Fruit fly (Drosophila melanogaster) whole organism, pupa: ENCODE results near the gene Mo25.

Experiments
- CG10348 ChIP-seq: fragments of 200-800 bp; sonication (Bioruptor generic); IDR thresholded peaks from 2 replicates; pipeline ENCODE4 v1.3.6; 2022; ENCODE audit warnings: missing biosample characterization, missing genetic modification characterization
- CG12605 ChIP-seq: fragments of 200-800 bp; sonication (Bioruptor generic); IDR thresholded peaks from 2 replicates; pipeline ENCODE4 v1.3.6; 2022; ENCODE audit warnings: missing biosample characterization, missing genetic modification characterization
- CG13204 ChIP-seq: fragments of 200-800 bp; sonication (Bioruptor generic); optimal IDR thresholded peaks from 2 replicates; lab custom pipeline; 2018; ENCODE audit warnings: missing biosample characterization, mild to moderate bottlenecking, missing genetic modification characterization, moderate library complexity
- CG14655 ChIP-seq: fragments of 200-800 bp; sonication (Bioruptor generic); optimal IDR thresholded peaks from 3 replicates; lab custom pipeline; 2017; ENCODE audit warnings: mild to moderate bottlenecking, missing biosample characterization, missing genetic modification reagents, missing genetic modification characterization
- CG15710 ChIP-seq: fragments of 200-800 bp; sonication (Bioruptor generic); optimal IDR thresholded peaks from 2 replicates; lab custom pipeline; 2018; ENCODE audit warnings: missing biosample characterization, mild to moderate bottlenecking, missing genetic modification characterization, moderate library complexity
- CG17806 ChIP-seq: fragments of 200-800 bp; sonication (Bioruptor generic); optimal IDR thresholded peaks from 2 replicates; lab custom pipeline; 2018; ENCODE audit warnings: missing biosample characterization, mild to moderate bottlenecking, missing genetic modification characterization, moderate library complexity
- CG32121 ChIP-seq: fragments of 200-800 bp; sonication (Bioruptor generic); IDR thresholded peaks from 2 replicates; pipeline ENCODE4 v1.3.6; 2022; ENCODE audit warnings: missing biosample characterization, missing genetic modification characterization
- CG34367 ChIP-seq: fragments of 200-800 bp; sonication (Bioruptor generic); optimal IDR thresholded peaks from 2 replicates; lab custom pipeline; 2018; ENCODE audit warnings: missing biosample characterization, mild to moderate bottlenecking, missing genetic modification characterization
- CG4496 ChIP-seq: fragments of 200-800 bp; sonication (Bioruptor generic); IDR thresholded peaks from 3 replicates; pipeline ENCODE4 v1.3.6; 2022; ENCODE audit warnings: missing biosample characterization, missing genetic modification characterization
- CG8159 ChIP-seq: fragments of 200-800 bp; sonication (Bioruptor generic); optimal IDR thresholded peaks from 3 replicates; lab custom pipeline; 2018; ENCODE audit warnings: missing biosample characterization, mild to moderate bottlenecking, missing genetic modification characterization, moderate library complexity
- CG8301 ChIP-seq: fragments of 200-800 bp; sonication (Bioruptor generic); optimal IDR thresholded peaks from 2 replicates; lab custom pipeline; 2018; ENCODE audit warnings: missing biosample characterization, mild to moderate bottlenecking, missing genetic modification characterization
- CG9948 ChIP-seq: fragments of 200-800 bp; sonication (Bioruptor generic); optimal IDR thresholded peaks from 2 replicates; lab custom pipeline; 2018; ENCODE audit warnings: missing biosample characterization, mild to moderate bottlenecking, missing genetic modification characterization, moderate library complexity
- D1 ChIP-seq: fragments of 200-800 bp; sonication (Bioruptor generic); optimal IDR thresholded peaks from 2 replicates; lab custom pipeline; 2018; ENCODE audit warnings: missing biosample characterization, mild to moderate bottlenecking, missing genetic modification characterization, moderate library complexity
- EcR ChIP-seq: fragments of 200-800 bp; sonication (Bioruptor generic); optimal IDR thresholded peaks from 3 replicates; lab custom pipeline; 2019; ENCODE audit warnings: missing biosample characterization, missing genetic modification characterization, mild to moderate bottlenecking, moderate library complexity, missing genetic modification reagents
- Ets98B ChIP-seq: fragments of 200-800 bp; sonication (Bioruptor generic); IDR thresholded peaks from 2 replicates; pipeline ENCODE4 v1.3.6; 2022; ENCODE audit warnings: missing biosample characterization, missing genetic modification characterization
- Pif1A ChIP-seq: fragments of 200-800 bp; sonication (Bioruptor generic); optimal IDR thresholded peaks from 3 replicates; lab custom pipeline; 2016; ENCODE audit warnings: missing biosample characterization, missing genetic modification characterization
- Pif1B ChIP-seq: fragments of 200-800 bp; sonication (Bioruptor generic); optimal IDR thresholded peaks from 3 replicates; lab custom pipeline; 2016; ENCODE audit warnings: missing biosample characterization, missing genetic modification characterization
- Snoo ChIP-seq: fragments of 200-800 bp; sonication (Bioruptor generic); optimal IDR thresholded peaks from 3 replicates; lab custom pipeline; 2017; ENCODE audit warnings: missing biosample characterization, mild to moderate bottlenecking, missing genetic modification characterization, inconsistent platforms
- fd96Ca ChIP-seq: fragments of 200-800 bp; sonication (Bioruptor generic); IDR thresholded peaks from 3 replicates; pipeline ENCODE4 v1.3.6; 2022; ENCODE audit warnings: missing biosample characterization, missing genetic modification characterization
- gl ChIP-seq: fragments of 200-800 bp; sonication (Bioruptor generic); optimal IDR thresholded peaks from 2 replicates; lab custom pipeline; 2018; ENCODE audit warnings: missing biosample characterization, mild to moderate bottlenecking, missing genetic modification characterization
- rn ChIP-seq: fragments of 200-800 bp; sonication (Bioruptor generic); IDR thresholded peaks from 2 replicates; pipeline ENCODE4 v1.3.6; 2022; ENCODE audit warnings: missing biosample characterization, missing genetic modification characterization

Gene Mo25

DNA sequence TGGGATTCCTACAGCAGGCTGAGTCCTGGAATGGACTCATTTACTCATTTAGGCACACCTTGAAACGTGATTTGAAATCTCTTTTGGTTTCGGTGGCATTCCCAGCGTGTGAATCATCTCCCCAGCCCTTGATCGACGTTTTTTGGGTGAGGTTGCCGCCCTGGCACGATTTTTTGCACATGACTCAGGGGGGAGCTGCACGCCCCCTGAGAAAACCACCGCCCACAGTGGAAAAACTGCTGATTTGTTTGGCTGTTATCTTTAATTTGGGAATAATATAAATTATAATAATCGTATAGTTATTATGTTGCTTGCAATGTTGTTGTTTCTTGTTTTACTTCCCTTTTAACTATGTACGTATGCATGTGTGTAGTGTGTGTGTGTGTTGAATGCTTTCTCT lies 2.3 kb downstream of the Mo25 start:
- TF ChIP-seq fd96Ca (GFP tag; lab: Robert Waterston, UW) (peak; percentile 21; the same call in 1 of the 3 replicates), Snoo (no peak), EcR (GFP tag; lab: Kevin White, UChicago) (peak; percentile 75)
- TF ChIP-seq, all 21 proteins: peak for 2

DNA sequence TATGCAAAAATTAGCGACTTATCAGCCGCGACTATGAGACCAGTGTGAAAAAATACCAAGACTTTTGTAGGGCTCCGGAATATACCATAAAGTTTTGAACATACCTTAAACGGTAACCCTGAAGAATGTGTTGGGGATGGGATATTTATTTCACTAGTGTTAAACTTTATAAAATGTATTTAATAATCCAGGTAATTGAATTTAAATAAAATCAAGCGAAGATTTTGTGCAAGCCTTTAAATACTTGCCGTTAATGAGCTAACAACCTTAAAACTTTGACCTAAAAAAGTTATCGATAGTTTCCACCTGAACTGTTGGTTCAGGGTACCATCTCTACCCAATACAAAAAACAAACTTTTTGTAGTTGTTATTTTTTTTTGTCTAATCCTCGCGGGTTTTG lies 3.1 kb downstream of the Mo25 start, which contains the start of gene CG4101:
TSS of gene CG4101 (plus strand) at position 335 of the 400 bp plus-strand sequence.
- peak; percentile 56 for TF ChIP-seq Pif1B (GFP tag; lab: Kevin White, UChicago)
- peak; percentile 74 for TF ChIP-seq fd96Ca (GFP tag; lab: Robert Waterston, UW)
- TF ChIP-seq CG8159, result peak; percentile 69
- TF ChIP-seq D1 (tag; lab: Kevin White, UChicago), result no peak
- no peak; the same call in none of the 2 replicates for TF ChIP-seq rn (GFP tag; lab: Robert Waterston, UW)
- TF ChIP-seq CG8301 (tag; lab: Kevin White, UChicago), result peak; percentile 60
- peak; percentile 79 for TF ChIP-seq CG15710 (tag; lab: Kevin White, UChicago)
- TF ChIP-seq CG17806, result peak; percentile 69
- peak; percentile 59 for TF ChIP-seq CG34367
- no peak for TF ChIP-seq CG12605 (GFP tag; lab: Robert Waterston, UW)
- no peak for TF ChIP-seq CG13204
- TF ChIP-seq CG10348 (GFP tag; lab: Robert Waterston, UW), result 0 out of 2 replicates have a peak, but pooled peaks have one; percentile 52
- peak; percentile 80 for TF ChIP-seq CG4496 (GFP tag; lab: Robert Waterston, UW)
- peak; percentile 50 for TF ChIP-seq CG9948 (tag; lab: Kevin White, UChicago)
- peak; percentile 76; the same call in 1 of the 2 replicates for TF ChIP-seq CG32121
- no peak for TF ChIP-seq EcR (GFP tag; lab: Kevin White, UChicago)
- peak; percentile 70 for TF ChIP-seq Snoo
- TF ChIP-seq Pif1A (GFP tag; lab: Kevin White, UChicago), result peak; percentile 71
- TF ChIP-seq Ets98B (GFP tag; lab: Robert Waterston, UW), result peak; percentile 79
- TF ChIP-seq CG14655 (GFP tag; lab: Kevin White, UChicago), result peak; percentile 64
- TF ChIP-seq gl (tag; lab: Kevin White, UChicago), result peak; percentile 45

- TF ChIP-seq D1 (tag; lab: Kevin White, UChicago) (no peak), gl (tag; lab: Kevin White, UChicago) (no peak), CG17806 (no peak), CG15710 (tag; lab: Kevin White, UChicago) (no peak), Snoo (no peak), CG9948 (tag; lab: Kevin White, UChicago) (no peak), CG14655 (GFP tag; lab: Kevin White, UChicago) (no peak), CG8159 (no peak), CG13204 (no peak), CG12605 (GFP tag; lab: Robert Waterston, UW) (no peak), CG32121 (no peak), Pif1B (GFP tag; lab: Kevin White, UChicago) (no peak), Pif1A (GFP tag; lab: Kevin White, UChicago) (no peak), fd96Ca (GFP tag; lab: Robert Waterston, UW) (no peak), rn (GFP tag; lab: Robert Waterston, UW) (no peak), CG8301 (tag; lab: Kevin White, UChicago) (no peak)
Measured at dm6 chr3L:16610201-16610600, 5.1 kb downstream of the Mo25 start, which contains the start of gene Prosbeta6. Gene Prosbeta6, minus strand, starts transcription at chr3L:16610418.

dm6 chr3L:16609120-16609519 lies 6.2 kb downstream of the Mo25 start, which contains the start of gene CG4098:
Gene CG4098, minus strand, starts transcription at chr3L:16609347.
- peak; percentile 47 for TF ChIP-seq Pif1A (GFP tag; lab: Kevin White, UChicago)
- TF ChIP-seq CG9948 (tag; lab: Kevin White, UChicago), result no peak
- TF ChIP-seq fd96Ca (GFP tag; lab: Robert Waterston, UW), result peak; percentile 83
- TF ChIP-seq CG8301 (tag; lab: Kevin White, UChicago), result peak; percentile 14
- TF ChIP-seq CG15710 (tag; lab: Kevin White, UChicago), result peak; percentile 47
- TF ChIP-seq CG17806, result peak; percentile 42
- TF ChIP-seq Snoo, result peak; percentile 37
- peak; percentile 20 for TF ChIP-seq Pif1B (GFP tag; lab: Kevin White, UChicago)
- TF ChIP-seq CG8159, result peak; percentile 30
- peak; percentile 67 for TF ChIP-seq CG12605 (GFP tag; lab: Robert Waterston, UW)
- no peak for TF ChIP-seq CG10348 (GFP tag; lab: Robert Waterston, UW)
- no peak for TF ChIP-seq D1 (tag; lab: Kevin White, UChicago)
- peak; percentile 84 for TF ChIP-seq CG4496 (GFP tag; lab: Robert Waterston, UW)
- TF ChIP-seq Ets98B (GFP tag; lab: Robert Waterston, UW), result peak; percentile 83
- no peak for TF ChIP-seq EcR (GFP tag; lab: Kevin White, UChicago)
- peak; percentile 55; the same call in 1 of the 2 replicates for TF ChIP-seq rn (GFP tag; lab: Robert Waterston, UW)
- TF ChIP-seq CG13204, result no peak
- TF ChIP-seq gl (tag; lab: Kevin White, UChicago), result no peak
- peak; percentile 27 for TF ChIP-seq CG14655 (GFP tag; lab: Kevin White, UChicago)
- peak; percentile 34 for TF ChIP-seq CG34367
- peak; percentile 71 for TF ChIP-seq CG32121

DNA sequence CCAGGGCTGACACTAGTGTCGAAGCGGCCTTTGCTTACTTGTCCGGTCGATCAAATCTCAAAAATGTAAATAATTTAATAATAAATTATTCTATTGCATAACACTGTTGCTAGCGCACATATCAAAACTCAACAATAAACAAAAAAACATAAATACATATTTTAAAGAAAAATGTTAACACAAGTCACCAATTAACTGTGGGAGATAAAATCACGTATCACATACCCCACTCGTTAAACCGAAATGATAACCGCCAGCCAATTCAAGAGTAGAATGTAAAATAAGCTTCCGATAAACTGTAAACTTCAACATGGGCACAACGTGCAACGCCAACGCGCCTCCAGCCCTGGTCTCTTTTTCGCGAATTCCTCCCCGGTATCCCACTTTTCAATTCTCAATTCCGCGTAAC lies 12.5 kb downstream of the Mo25 start, which contains the start of gene Arts:
TSS of gene Arts (plus strand) at position 116 of the 409 bp plus-strand sequence.
- TF ChIP-seq Pif1B (GFP tag; lab: Kevin White, UChicago), result no peak
- no peak for TF ChIP-seq CG8301 (tag; lab: Kevin White, UChicago)
- no peak for TF ChIP-seq D1 (tag; lab: Kevin White, UChicago)
- peak; percentile 11 for TF ChIP-seq Snoo
- TF ChIP-seq CG13204, result no peak
- TF ChIP-seq fd96Ca (GFP tag; lab: Robert Waterston, UW), result no peak
- TF ChIP-seq Ets98B (GFP tag; lab: Robert Waterston, UW), result no peak
- TF ChIP-seq CG14655 (GFP tag; lab: Kevin White, UChicago), result peak; percentile 47
- TF ChIP-seq CG9948 (tag; lab: Kevin White, UChicago), result no peak
- TF ChIP-seq CG8159, result peak; percentile 43
- no peak for TF ChIP-seq CG32121
- TF ChIP-seq CG4496 (GFP tag; lab: Robert Waterston, UW), result no peak
- TF ChIP-seq gl (tag; lab: Kevin White, UChicago), result no peak
- peak; percentile 17 for TF ChIP-seq CG34367
- no peak for TF ChIP-seq Pif1A (GFP tag; lab: Kevin White, UChicago)
- no peak for TF ChIP-seq EcR (GFP tag; lab: Kevin White, UChicago)
- peak; percentile 1 for TF ChIP-seq CG17806
- TF ChIP-seq rn (GFP tag; lab: Robert Waterston, UW), result no peak
- no peak for TF ChIP-seq CG10348 (GFP tag; lab: Robert Waterston, UW)
- peak; percentile 28 for TF ChIP-seq CG15710 (tag; lab: Kevin White, UChicago)
- no peak for TF ChIP-seq CG12605 (GFP tag; lab: Robert Waterston, UW)
